Worm (Caenorhabditis elegans): ENCODE results near the gene F36H5.13.
"Not testable (repeated sequence)": the region's sequence is repeated elsewhere in the genome, so short reads cannot be mapped to it uniquely, and the experiment has no call there.

Gene F36H5.13

ce11 chrII:1750413-1750812, at the start of gene F36H5.13, which contains the start of gene F36H5.8:
F36H5.13 (minus strand) TSS chrII:1750513.
F36H5.8 (minus strand) TSS chrII:1750686.
- TF ChIP-seq mdl-1 (tag; optimal IDR thresholded peaks at IDR 0.05) (no peak), daf-12 (tag; optimal IDR thresholded peaks at IDR 0.05) (no peak), ceh-16 (tag; optimal IDR thresholded peaks at IDR 0.05) (no peak), eor-1 (tag; optimal IDR thresholded peaks at IDR 0.05) (no peak), pha-4 (tag; optimal IDR thresholded peaks at IDR 0.05) (no peak), nhr-43 (tag; optimal IDR thresholded peaks at IDR 0.05; ENCODE audit: poor library complexity, severe bottlenecking) (no peak), aly-2 (tag; optimal IDR thresholded peaks at IDR 0.05) (no peak)

- no peak for TF ChIP-seq hmg-11 (tag; optimal IDR thresholded peaks at IDR 0.05)
- TF ChIP-seq lin-39 (tag; optimal IDR thresholded peaks at IDR 0.05): no peak
- TF ChIP-seq unc-39 (tag; optimal IDR thresholded peaks at IDR 0.05): no peak
- no peak for TF ChIP-seq zag-1 (tag; optimal IDR thresholded peaks at IDR 0.05)
- no peak for TF ChIP-seq nhr-25 (tag; optimal IDR thresholded peaks at IDR 0.05)
- TF ChIP-seq fkh-10 (GFP tag; optimal IDR thresholded peaks at IDR 0.05): no peak
- no peak for TF ChIP-seq elt-1 (tag; optimal IDR thresholded peaks at IDR 0.05)
- no peak for TF ChIP-seq skn-1 (tag; optimal IDR thresholded peaks at IDR 0.05)
- no peak for TF ChIP-seq elt-2 (tag; optimal IDR thresholded peaks at IDR 0.05)
Observed at ce11 chrII:1788087-1788486, 37.8 kb upstream of the F36H5.13 start, which contains the start of the genes C08F1.6 and fbxb-13. C08F1.6 (minus strand) TSS chrII:1788187. fbxb-13 (plus strand) TSS chrII:1788277.

- TF ChIP-seq nhr-43 (tag; optimal IDR thresholded peaks at IDR 0.05; ENCODE audit: poor library complexity, severe bottlenecking): no peak
Observed at ce11 chrII:1787208-1787607, 36.9 kb upstream of the F36H5.13 start.

ce11 chrII:1786209-1786608, 35.9 kb upstream of the F36H5.13 start, which contains the start of gene C08F1.10:
C08F1.10 (minus strand) TSS chrII:1786309.
- no peak for TF ChIP-seq unc-39 (tag; optimal IDR thresholded peaks at IDR 0.05)
- no peak for TF ChIP-seq egl-5 (tag; optimal IDR thresholded peaks at IDR 0.05)
- no peak for TF ChIP-seq ceh-82 (tag; optimal IDR thresholded peaks at IDR 0.05)
- no peak for TF ChIP-seq pha-4 (tag; optimal IDR thresholded peaks at IDR 0.05)
- no peak for TF ChIP-seq ama-1 (optimal IDR thresholded peaks at IDR 0.05)
- no peak for TF ChIP-seq elt-3 (tag; optimal IDR thresholded peaks at IDR 0.05)
- TF ChIP-seq nhr-67 (tag; optimal IDR thresholded peaks at IDR 0.05): no peak
- no peak for TF ChIP-seq lin-15B (tag; optimal IDR thresholded peaks at IDR 0.05)
- no peak for TF ChIP-seq nfya-1 (tag; optimal IDR thresholded peaks at IDR 0.05; ENCODE audit: insufficient read depth)
- no peak for TF ChIP-seq mdl-1 (tag; optimal IDR thresholded peaks at IDR 0.05)
- no peak for TF ChIP-seq unc-62 (GFP tag; optimal IDR thresholded peaks at IDR 0.05)
- TF ChIP-seq nhr-11 (tag; optimal IDR thresholded peaks at IDR 0.05): no peak

DNA sequence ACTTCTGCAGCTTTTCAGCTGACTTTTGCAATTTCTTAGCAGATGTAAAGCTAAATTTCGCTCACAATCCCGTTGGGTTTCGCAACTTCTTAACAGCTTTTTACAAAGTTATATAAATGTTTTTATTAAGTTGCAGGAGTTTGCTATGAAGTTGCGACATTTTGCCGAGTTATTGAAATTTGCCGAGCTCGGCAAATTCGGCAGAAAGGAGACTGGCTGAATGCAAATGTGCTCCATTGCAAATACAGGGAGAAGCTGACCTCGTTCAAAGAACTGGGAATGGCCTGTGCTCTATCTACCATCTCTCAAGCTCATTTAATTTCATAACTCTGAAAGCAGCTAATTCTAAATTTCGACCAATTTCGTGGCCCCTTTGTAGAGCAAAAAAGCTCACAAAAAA, 34.5 kb upstream of the F36H5.13 start, which contains the start of gene C08F1.11:
C08F1.11 (minus strand) TSS at position 101 of the 400 bp plus-strand sequence.
- no peak for TF ChIP-seq ztf-11 (tag; optimal IDR thresholded peaks at IDR 0.05)
- no peak for TF ChIP-seq R02D3.7 (tag; optimal IDR thresholded peaks at IDR 0.05)

- no peak for TF ChIP-seq ztf-4 (tag; optimal IDR thresholded peaks at IDR 0.05)
- TF ChIP-seq jun-1 (tag; optimal IDR thresholded peaks at IDR 0.05): no peak
- TF ChIP-seq nhr-43 (tag; optimal IDR thresholded peaks at IDR 0.05; ENCODE audit: poor library complexity, severe bottlenecking): no peak
- TF ChIP-seq nhr-28 (tag; optimal IDR thresholded peaks at IDR 0.05): no peak
- TF ChIP-seq lin-39 (tag; optimal IDR thresholded peaks at IDR 0.05): no peak
- TF ChIP-seq elt-2 (tag; optimal IDR thresholded peaks at IDR 0.05): peak; percentile 12
Observed at ce11 chrII:1782474-1782873, 32.2 kb upstream of the F36H5.13 start, which contains the start of gene math-4. math-4 (minus strand) TSS chrII:1782574.

DNA sequence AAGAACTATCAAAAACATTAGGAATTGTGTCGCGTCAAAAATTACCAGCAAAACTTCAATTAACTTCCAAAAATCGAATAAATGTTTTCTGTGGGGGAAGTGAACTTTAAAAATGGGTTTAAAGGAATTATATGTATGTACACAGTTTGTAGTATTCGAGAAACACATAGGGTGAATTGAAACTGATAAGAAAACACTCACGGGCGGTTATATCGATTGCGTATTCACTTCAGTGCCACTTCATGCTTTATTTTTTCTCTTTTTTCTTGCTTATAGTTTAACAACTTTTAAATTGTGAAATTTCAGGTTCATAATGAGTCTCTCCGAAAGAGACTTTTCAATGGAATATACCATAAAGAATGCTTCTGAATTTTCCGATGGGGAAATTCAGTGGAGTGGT, 24.9 kb upstream of the F36H5.13 start, which contains the start of gene F36H5.14:
F36H5.14 (plus strand) TSS at position 301 of the 400 bp plus-strand sequence.
- TF ChIP-seq tbx-2, egl-5, lsy-12 (tag; optimal IDR thresholded peaks at IDR 0.05): not testable (repeated sequence)

Measured in whole organism, L3 larva.